5 fruit fly cellular contexts compared by ENCODE assay signal in the genomic region with DNA sequence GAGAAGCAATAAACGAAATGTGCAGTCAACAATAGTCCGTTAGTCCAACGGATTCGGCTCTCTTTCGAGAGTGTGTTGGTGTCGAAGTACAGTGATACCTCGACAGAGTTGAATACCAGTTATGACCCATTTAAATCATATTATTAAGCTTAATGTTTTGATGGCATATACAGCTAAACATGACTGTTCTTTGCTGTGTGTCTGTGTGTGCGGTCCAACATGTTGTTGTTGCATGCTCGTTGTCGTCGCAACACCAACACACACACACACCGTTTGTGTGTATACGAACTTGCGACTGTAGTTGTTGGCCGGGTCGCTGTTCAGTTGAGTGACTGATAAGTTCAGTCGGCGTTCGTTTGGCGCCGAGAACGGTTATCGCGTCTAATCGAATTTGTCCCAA.
A peak's percentile ranks its signal among the peaks of the same experiment; 100 is the strongest.
TF ChIP-seq lines count a peak whose summit lies in the region.

A gene (plus strand): TSS at position 361 of the 400 bp plus-strand sequence.

- no peak for TF ChIP-seq CTCF in whole organism, embryonic (GFP tag; optimal IDR thresholded peaks at IDR 0.05; lab: Kevin White, UChicago)

TF ChIP-seq in whole organism, adult, 20 proteins besides CTCF, POLR2A, EP300 and RAD21:
- TF ChIP-seq CG7101 (tag; optimal IDR thresholded peaks at IDR 0.05; lab: Kevin White, UChicago) (peak; percentile 29), CG7045 (GFP tag; optimal IDR thresholded peaks at IDR 0.05; lab: Kevin White, UChicago) (no peak), kay (GFP tag; lab: Kevin White, UChicago; ENCODE audit: borderline replicate concordance) (peak; percentile 21), CG12768 (GFP tag; optimal IDR thresholded peaks at IDR 0.05; lab: Kevin White, UChicago) (peak; percentile 21), CG11617 (GFP tag; optimal IDR thresholded peaks at IDR 0.05; lab: Kevin White, UChicago) (no peak)

TF ChIP-seq in whole organism, embryonic, 481 proteins besides CTCF, POLR2A, EP300 and RAD21 (continues in another document):
- TF ChIP-seq Camta (GFP tag; optimal IDR thresholded peaks at IDR 0.05; lab: Kevin White, UChicago), result no peak
- peak; percentile 28; the same call in 1 of the 2 replicates for TF ChIP-seq sob (GFP tag; IDR thresholded peaks at IDR 0.05; lab: Robert Waterston, UW)
- TF ChIP-seq CG2712 (tag; optimal IDR thresholded peaks at IDR 0.05; lab: Kevin White, UChicago), result no peak
- no peak for TF ChIP-seq CG10462 (GFP tag; optimal IDR thresholded peaks at IDR 0.05; lab: Kevin White, UChicago)
- no peak for TF ChIP-seq CG12744 (GFP tag; optimal IDR thresholded peaks at IDR 0.05; lab: Kevin White, UChicago)
- TF ChIP-seq Rx (GFP tag; IDR thresholded peaks at IDR 0.05; lab: Robert Waterston, UW), result no peak
- peak; percentile 63 for TF ChIP-seq CG12219 (GFP tag; optimal IDR thresholded peaks at IDR 0.05; lab: Kevin White, UChicago)
- TF ChIP-seq TFAM (GFP tag; optimal IDR thresholded peaks at IDR 0.05; lab: Kevin White, UChicago), result no peak
- TF ChIP-seq CG1647 (GFP tag; optimal IDR thresholded peaks at IDR 0.05; lab: Kevin White, UChicago), result no peak
- no peak for TF ChIP-seq CG42726 (GFP tag; IDR thresholded peaks at IDR 0.05; lab: Robert Waterston, UW; ENCODE audit: partially characterized antibody)
- no peak for TF ChIP-seq CG10366 (GFP tag; IDR thresholded peaks at IDR 0.05; lab: Robert Waterston, UW)
- peak; percentile 14 for TF ChIP-seq CG15269 (tag; optimal IDR thresholded peaks at IDR 0.05; lab: Kevin White, UChicago)
- no peak for TF ChIP-seq CG16779 (GFP tag; IDR thresholded peaks at IDR 0.05; lab: Robert Waterston, UW)
- TF ChIP-seq CG14050 (GFP tag; IDR thresholded peaks at IDR 0.05; lab: Robert Waterston, UW), result no peak
- TF ChIP-seq Trl (optimal IDR thresholded peaks at IDR 0.05; lab: Kevin White, UChicago), result no peak
- TF ChIP-seq Trl (GFP tag; optimal IDR thresholded peaks at IDR 0.05; lab: Kevin White, UChicago), result no peak
- TF ChIP-seq croc (GFP tag; conservative IDR thresholded peaks at IDR 0.05; lab: Robert Waterston, UW), result no peak
- no peak for TF ChIP-seq bowl (GFP tag; IDR thresholded peaks at IDR 0.05; lab: Robert Waterston, UW)
- no peak for TF ChIP-seq CkIIα-i1 (GFP tag; IDR thresholded peaks at IDR 0.05; lab: Robert Waterston, UW)
- peak; percentile 26 for TF ChIP-seq CG2678 (tag; optimal IDR thresholded peaks at IDR 0.05; lab: Kevin White, UChicago)
- no peak for TF ChIP-seq zfh1 (GFP tag; IDR thresholded peaks at IDR 0.05; lab: Robert Waterston, UW)

TF ChIP-seq in whole organism, prepupa, 60 proteins besides CTCF, POLR2A, EP300 and RAD21 (continues in another document):
- TF ChIP-seq Ets96B (tag; optimal IDR thresholded peaks at IDR 0.05; lab: Kevin White, UChicago), result no peak
- TF ChIP-seq Sox102F (GFP tag; optimal IDR thresholded peaks at IDR 0.05; lab: Kevin White, UChicago), result peak; percentile 15
- no peak for TF ChIP-seq Eip75B (GFP tag; optimal IDR thresholded peaks at IDR 0.05; lab: Kevin White, UChicago)
- peak; percentile 36; the same call in 1 of the 3 replicates for TF ChIP-seq eg (GFP tag; IDR thresholded peaks at IDR 0.05; lab: Robert Waterston, UW)
- TF ChIP-seq CG8319 (GFP tag; optimal IDR thresholded peaks at IDR 0.05; lab: Kevin White, UChicago), result no peak
- no peak for TF ChIP-seq salr (GFP tag; optimal IDR thresholded peaks at IDR 0.05; lab: Kevin White, UChicago)
- no peak for TF ChIP-seq topi (GFP tag; optimal IDR thresholded peaks at IDR 0.05; lab: Kevin White, UChicago)
- TF ChIP-seq Sox15 (GFP tag; optimal IDR thresholded peaks at IDR 0.05; lab: Kevin White, UChicago), result no peak
- no peak for TF ChIP-seq fd59A (GFP tag; optimal IDR thresholded peaks at IDR 0.05; lab: Kevin White, UChicago)
- peak; percentile 32 for TF ChIP-seq CG32006 (GFP tag; optimal IDR thresholded peaks at IDR 0.05; lab: Kevin White, UChicago)
- no peak for TF ChIP-seq CG8632 (GFP tag; optimal IDR thresholded peaks at IDR 0.05; lab: Kevin White, UChicago)
- no peak for TF ChIP-seq net (GFP tag; optimal IDR thresholded peaks at IDR 0.05; lab: Kevin White, UChicago)
- no peak for TF ChIP-seq CG6276 (GFP tag; optimal IDR thresholded peaks at IDR 0.05; lab: Kevin White, UChicago)
- peak; percentile 22 for TF ChIP-seq CG3919 (GFP tag; optimal IDR thresholded peaks at IDR 0.05; lab: Kevin White, UChicago)
- no peak for TF ChIP-seq CG9139 (GFP tag; optimal IDR thresholded peaks at IDR 0.05; lab: Kevin White, UChicago)
- TF ChIP-seq CG10669 (GFP tag; optimal IDR thresholded peaks at IDR 0.05; lab: Kevin White, UChicago), result no peak
- TF ChIP-seq CG31627 (GFP tag; optimal IDR thresholded peaks at IDR 0.05; lab: Kevin White, UChicago), result no peak
- TF ChIP-seq Met (GFP tag; optimal IDR thresholded peaks at IDR 0.05; lab: Kevin White, UChicago), result peak; percentile 28
- TF ChIP-seq Ets21C (GFP tag; optimal IDR thresholded peaks at IDR 0.05; lab: Kevin White, UChicago), result no peak
- no peak for TF ChIP-seq Hr38 (GFP tag; optimal IDR thresholded peaks at IDR 0.05; lab: Kevin White, UChicago)
- TF ChIP-seq CG11294 (GFP tag; IDR thresholded peaks at IDR 0.05; lab: Robert Waterston, UW), result no peak
- TF ChIP-seq Eip78C (GFP tag; lab: Kevin White, UChicago), result peak; percentile 73

TF ChIP-seq in whole organism, pupa, 21 proteins besides CTCF, POLR2A, EP300 and RAD21:
- TF ChIP-seq CG4496 (GFP tag; IDR thresholded peaks at IDR 0.05; lab: Robert Waterston, UW) (peak; percentile 53; the same call in 1 of the 3 replicates), fd96Ca (GFP tag; IDR thresholded peaks at IDR 0.05; lab: Robert Waterston, UW) (0 out of 3 replicates have a peak, but pooled peaks have one; percentile 32), CG10348 (GFP tag; IDR thresholded peaks at IDR 0.05; lab: Robert Waterston, UW) (no peak), gl (tag; optimal IDR thresholded peaks at IDR 0.05; lab: Kevin White, UChicago) (no peak), CG15710 (tag; optimal IDR thresholded peaks at IDR 0.05; lab: Kevin White, UChicago) (peak; percentile 1), CG14655 (GFP tag; optimal IDR thresholded peaks at IDR 0.05; lab: Kevin White, UChicago) (peak; percentile 21), Snoo (tag; optimal IDR thresholded peaks at IDR 0.05; lab: Kevin White, UChicago) (no peak), CG8159 (tag; optimal IDR thresholded peaks at IDR 0.05; lab: Kevin White, UChicago) (peak; percentile 14), Ets98B (GFP tag; IDR thresholded peaks at IDR 0.05; lab: Robert Waterston, UW) (peak; percentile 27; the same call in 1 of the 2 replicates)

TF ChIP-seq in whole organism, wandering third instar larva, 38 proteins besides CTCF, POLR2A, EP300 and RAD21:
- TF ChIP-seq fru (GFP tag; optimal IDR thresholded peaks at IDR 0.05; lab: Kevin White, UChicago), result peak; percentile 6
- no peak for TF ChIP-seq CG9705 (GFP tag; optimal IDR thresholded peaks at IDR 0.05; lab: Kevin White, UChicago)
- TF ChIP-seq OdsH (GFP tag; optimal IDR thresholded peaks at IDR 0.05; lab: Kevin White, UChicago), result no peak
- TF ChIP-seq Hnf4 (GFP tag; optimal IDR thresholded peaks at IDR 0.05; lab: Kevin White, UChicago), result no peak
